Fruit fly (Drosophila melanogaster): ENCODE results near the gene bai.

bai gene

DNA sequence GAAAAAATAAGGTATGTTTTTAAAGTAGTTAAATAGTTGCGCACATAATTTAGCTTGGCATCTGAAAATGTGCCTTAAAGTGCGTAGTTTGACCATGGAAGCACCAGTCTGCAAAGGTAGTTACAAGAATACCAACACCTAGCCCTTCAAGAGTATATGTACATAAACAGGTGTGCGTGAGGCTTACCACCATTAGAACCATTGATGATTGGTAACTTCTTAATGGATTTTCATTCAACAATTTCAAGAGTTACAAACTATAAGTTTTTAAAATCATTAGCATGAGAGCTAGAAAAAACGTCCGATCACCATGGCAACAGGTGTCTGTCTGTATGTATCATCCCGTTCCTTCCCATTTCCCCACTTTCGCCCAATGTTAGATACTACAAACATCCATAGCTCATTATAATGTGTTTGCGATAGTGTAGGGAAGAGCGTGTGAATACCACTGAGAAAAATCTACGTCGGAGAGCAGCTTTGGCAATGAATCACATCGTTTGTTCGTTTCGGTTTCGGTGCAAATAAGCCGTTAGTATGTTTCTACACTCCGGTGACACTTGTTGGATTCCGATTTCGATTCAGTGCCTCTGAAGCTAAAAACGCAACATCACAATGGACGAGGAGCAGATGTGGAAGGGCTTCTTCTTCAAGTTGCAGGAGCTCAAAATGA, 17.4 kb downstream of the bai start:
- TF ChIP-seq D1 (tag; optimal IDR thresholded peaks at IDR 0.05) = no peak
- no peak for TF ChIP-seq EcR (GFP tag; optimal IDR thresholded peaks at IDR 0.05)
- TF ChIP-seq CG9948 (tag; optimal IDR thresholded peaks at IDR 0.05) = no peak
- no peak for TF ChIP-seq CG8159 (tag; optimal IDR thresholded peaks at IDR 0.05)
- TF ChIP-seq CG34367 (tag; optimal IDR thresholded peaks at IDR 0.05) = no peak

dm6 chr3R:25060462-25060861, 21.3 kb downstream of the bai start:
- TF ChIP-seq gl (tag; optimal IDR thresholded peaks at IDR 0.05) = no peak

- no peak for TF ChIP-seq Pif1B (GFP tag; optimal IDR thresholded peaks at IDR 0.05)
- TF ChIP-seq Pif1A (GFP tag; optimal IDR thresholded peaks at IDR 0.05) = no peak
- no peak for TF ChIP-seq CG4496 (GFP tag; IDR thresholded peaks at IDR 0.05)
- no peak for TF ChIP-seq CG13204 (GFP tag; optimal IDR thresholded peaks at IDR 0.05)
- TF ChIP-seq EcR (GFP tag; optimal IDR thresholded peaks at IDR 0.05) = no peak
- TF ChIP-seq rn (GFP tag; IDR thresholded peaks at IDR 0.05) = no peak
- TF ChIP-seq gl (tag; optimal IDR thresholded peaks at IDR 0.05) = no peak
- no peak for TF ChIP-seq D1 (tag; optimal IDR thresholded peaks at IDR 0.05)
- TF ChIP-seq CG10348 (GFP tag; IDR thresholded peaks at IDR 0.05) = no peak
- TF ChIP-seq fd96Ca (GFP tag; IDR thresholded peaks at IDR 0.05) = no peak
- TF ChIP-seq CG12605 (GFP tag; IDR thresholded peaks at IDR 0.05) = no peak
- no peak for TF ChIP-seq CG15710 (tag; optimal IDR thresholded peaks at IDR 0.05)
- no peak for TF ChIP-seq CG8301 (tag; optimal IDR thresholded peaks at IDR 0.05)
These were observed 26.0 kb downstream of the bai start, which contains the start of the genes veli and PQBP1 for dm6 chr3R:25064907-25065841. Gene veli, minus strand, starts transcription at chr3R:25065591. Gene PQBP1, plus strand, starts transcription at chr3R:25065791.

DNA sequence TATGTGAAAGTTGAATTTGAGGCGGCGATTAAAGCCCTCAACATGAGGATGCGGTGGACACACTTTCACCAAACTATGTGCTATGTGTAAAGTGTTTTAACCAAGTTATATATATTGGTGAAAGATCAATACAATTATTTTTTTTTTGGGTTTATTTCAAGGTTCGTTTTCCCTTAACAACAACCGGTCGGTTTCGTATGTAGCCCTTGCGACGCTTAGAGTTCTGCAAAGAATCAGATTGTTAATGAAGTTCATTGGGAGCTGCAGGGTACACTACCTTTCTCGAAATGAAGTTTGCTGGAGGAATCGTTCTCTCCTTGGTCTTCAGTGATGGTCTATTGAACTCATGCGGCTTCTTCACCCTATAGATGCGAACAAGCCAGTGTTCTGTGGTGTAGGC, 27.7 kb downstream of the bai start:
- TF ChIP-seq Snoo (tag; optimal IDR thresholded peaks at IDR 0.05) = no peak
- TF ChIP-seq EcR (GFP tag; optimal IDR thresholded peaks at IDR 0.05) = no peak
- TF ChIP-seq Pif1A (GFP tag; optimal IDR thresholded peaks at IDR 0.05) = no peak
- no peak for TF ChIP-seq fd96Ca (GFP tag; IDR thresholded peaks at IDR 0.05)
- TF ChIP-seq CG10348 (GFP tag; IDR thresholded peaks at IDR 0.05) = no peak
- TF ChIP-seq gl (tag; optimal IDR thresholded peaks at IDR 0.05) = no peak
- TF ChIP-seq CG13204 (GFP tag; optimal IDR thresholded peaks at IDR 0.05) = no peak
- TF ChIP-seq CG15710 (tag; optimal IDR thresholded peaks at IDR 0.05) = no peak
- no peak for TF ChIP-seq CG17806 (tag; optimal IDR thresholded peaks at IDR 0.05)
- TF ChIP-seq CG14655 (GFP tag; optimal IDR thresholded peaks at IDR 0.05) = no peak
- no peak for TF ChIP-seq CG4496 (GFP tag; IDR thresholded peaks at IDR 0.05)
- no peak for TF ChIP-seq D1 (tag; optimal IDR thresholded peaks at IDR 0.05)
- TF ChIP-seq CG12605 (GFP tag; IDR thresholded peaks at IDR 0.05) = no peak
- TF ChIP-seq CG8159 (tag; optimal IDR thresholded peaks at IDR 0.05) = no peak
- TF ChIP-seq CG32121 (GFP tag; IDR thresholded peaks at IDR 0.05) = no peak
- TF ChIP-seq Ets98B (GFP tag; IDR thresholded peaks at IDR 0.05) = no peak
- no peak for TF ChIP-seq CG8301 (tag; optimal IDR thresholded peaks at IDR 0.05)
- TF ChIP-seq CG34367 (tag; optimal IDR thresholded peaks at IDR 0.05) = no peak

DNA sequence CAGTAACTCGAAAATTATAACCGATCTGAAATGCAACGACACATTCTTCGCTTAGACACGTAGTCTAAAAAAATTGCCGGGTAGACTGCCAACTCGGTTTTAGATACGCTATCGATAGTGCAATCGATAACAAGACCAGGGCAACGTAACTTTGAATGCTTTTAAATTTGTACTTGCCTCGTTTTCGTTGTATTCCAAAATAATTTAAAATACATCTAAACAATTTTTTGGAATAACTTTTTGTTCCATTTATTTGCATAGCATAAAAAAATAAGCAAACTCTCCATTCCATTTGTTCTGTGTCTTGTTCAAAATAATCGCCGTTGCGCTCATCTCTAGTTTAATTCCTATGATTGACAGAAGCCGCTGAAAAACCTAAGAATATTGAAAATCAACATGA, 30.4 kb downstream of the bai start, which contains the start of the genes Stt3B and CG11839:
Gene Stt3B, minus strand, starts transcription at position 69 of the 400 bp plus-strand sequence.
Gene CG11839, plus strand, starts transcription at position 359 of the 400 bp plus-strand sequence.
- TF ChIP-seq Snoo (tag; optimal IDR thresholded peaks at IDR 0.05) (peak; percentile 21), CG9948 (tag; optimal IDR thresholded peaks at IDR 0.05) (no peak), fd96Ca (GFP tag; IDR thresholded peaks at IDR 0.05) (no peak), CG15710 (tag; optimal IDR thresholded peaks at IDR 0.05) (peak; percentile 53), CG34367 (tag; optimal IDR thresholded peaks at IDR 0.05) (no peak), Pif1A (GFP tag; optimal IDR thresholded peaks at IDR 0.05) (no peak), CG13204 (GFP tag; optimal IDR thresholded peaks at IDR 0.05) (no peak), CG10348 (GFP tag; IDR thresholded peaks at IDR 0.05) (no peak), CG4496 (GFP tag; IDR thresholded peaks at IDR 0.05) (no peak; the same call in 2 of the 3 replicates), CG17806 (tag; optimal IDR thresholded peaks at IDR 0.05) (peak; percentile 28), CG14655 (GFP tag; optimal IDR thresholded peaks at IDR 0.05) (no peak), CG32121 (GFP tag; IDR thresholded peaks at IDR 0.05) (peak; percentile 42; the same call in 1 of the 2 replicates), CG12605 (GFP tag; IDR thresholded peaks at IDR 0.05) (no peak), gl (tag; optimal IDR thresholded peaks at IDR 0.05) (no peak), rn (GFP tag; IDR thresholded peaks at IDR 0.05) (no peak), EcR (GFP tag; optimal IDR thresholded peaks at IDR 0.05) (no peak), CG8301 (tag; optimal IDR thresholded peaks at IDR 0.05) (no peak), CG8159 (tag; optimal IDR thresholded peaks at IDR 0.05) (no peak), Pif1B (GFP tag; optimal IDR thresholded peaks at IDR 0.05) (no peak)

- no peak for TF ChIP-seq rn (GFP tag; IDR thresholded peaks at IDR 0.05)
These were observed 31.7 kb downstream of the bai start, which contains the start of gene CG11836 for dm6 chr3R:25070871-25071270. Gene CG11836, plus strand, starts transcription at chr3R:25071126.
